Worm (Caenorhabditis elegans) whole organism, L2 larva: ENCODE measurements around the gene him-14.

Experiments
- nhr-12 ChIP-seq: fragments of 150-350 bp; optimal IDR thresholded peaks from 2 replicates; lab custom pipeline; 2014; ENCODE audit warnings: missing biosample characterization, missing genetic modification characterization
- sma-9 ChIP-seq, 2 experiments: fragments of 150-350 bp in 1 of 2; sonication (generic microtip) in 1 of 2; optimal IDR thresholded peaks; 2 replicates each; lab custom pipeline; 2014 to 2016; ENCODE audit warnings: missing genetic modification characterization in 2 of 2, mild to moderate bottlenecking in 1 of 2, missing biosample characterization in 1 of 2, missing compliant biosample characterization in 1 of 2, missing genetic modification reagents in 1 of 2, moderate library complexity in 1 of 2
- unc-55 ChIP-seq: fragments of 150-350 bp; sonication (generic microtip); optimal IDR thresholded peaks from 3 replicates; lab custom pipeline; 2014; ENCODE audit warnings: missing biosample characterization, missing genetic modification reagents, missing genetic modification characterization
- ztf-4 ChIP-seq: fragments of 150-350 bp; optimal IDR thresholded peaks from 2 replicates; lab custom pipeline; 2014; ENCODE audit warnings: missing biosample characterization, missing genetic modification characterization

- TF ChIP-seq ztf-4 (tag; lab: Kevin White, UChicago): no peak
- TF ChIP-seq unc-55 (GFP tag; lab: Kevin White, UChicago): no peak
- no peak for TF ChIP-seq nhr-12 (tag; lab: Kevin White, UChicago)
- TF ChIP-seq sma-9 (GFP tag; optimal IDR thresholded peaks at IDR 0.05; lab: Kevin White, UChicago): no peak
- no peak for TF ChIP-seq sma-9 (tag; optimal IDR thresholded peaks at IDR 0.05; lab: Kevin White, UChicago)
Observed at ce11 chrII:7072315-7072589, 2.5 kb upstream of the him-14 start, which contains the start of gene kars-1.
